Worm (Caenorhabditis elegans) whole organism, L4 larva: ENCODE results near the gene F21C10.7.

ENCODE experiments used
- Y75B8A.6 ChIP-seq: fragments of 200-800 bp; sonication (Bioruptor generic); IDR thresholded peaks from 2 replicates; pipeline ENCODE4 v1.3.6; 2022; ENCODE audit warnings: missing genetic modification reagents, missing genetic modification characterization, missing compliant biosample characterization
- ama-1 ChIP-seq: fragments of 150-350 bp; optimal IDR thresholded peaks from 2 replicates; lab custom pipeline; 2014; ENCODE audit warnings: inconsistent platforms, mixed read lengths
- lin-1 ChIP-seq: fragments of 200-800 bp; sonication (Bioruptor generic); IDR thresholded peaks from 2 replicates; pipeline ENCODE4 v1.3.6; 2022; ENCODE audit warnings: missing genetic modification reagents, missing genetic modification characterization, missing compliant biosample characterization
- lin-13 ChIP-seq: fragments of 150-350 bp; optimal IDR thresholded peaks from 2 replicates; lab custom pipeline; 2014; ENCODE audit warnings: missing biosample characterization, missing genetic modification reagents, missing genetic modification characterization
- lir-3 ChIP-seq: sonication (generic microtip); optimal IDR thresholded peaks from 2 replicates; lab custom pipeline; 2016; ENCODE audit warnings: mild to moderate bottlenecking, missing genetic modification characterization, missing compliant biosample characterization
- mdl-1 ChIP-seq, 2 experiments: fragments of 150-350 bp in 1 of 2; sonication (generic microtip) in 1 of 2; optimal IDR thresholded peaks; 2 replicates each; lab custom pipeline; 2014 to 2017; ENCODE audit warnings: missing biosample characterization in 2 of 2, missing genetic modification characterization in 2 of 2
- nhr-76 ChIP-seq: fragments of 150-350 bp; optimal IDR thresholded peaks from 2 replicates; lab custom pipeline; 2014; ENCODE audit warnings: missing biosample characterization, missing genetic modification characterization
- pha-4 ChIP-seq, 2 experiments: fragments of 150-350 bp in 1 of 2; fragments of 200-800 bp in 1 of 2; sonication (Bioruptor generic) in 1 of 2; IDR thresholded peaks in 1 of 2; optimal IDR thresholded peaks in 1 of 2; 2 replicates each; pipeline versions ENCODE4 v1.3.6 to Lab custom; 2014 to 2022; ENCODE audit warnings: missing genetic modification characterization in 2 of 2, missing genetic modification reagents in 2 of 2, missing biosample characterization in 1 of 2, missing compliant biosample characterization in 1 of 2
- pqm-1 ChIP-seq: sonication (generic microtip); optimal IDR thresholded peaks from 2 replicates; lab custom pipeline; 2017; ENCODE audit warnings: missing biosample characterization, missing genetic modification characterization
- saeg-2 ChIP-seq: fragments of 200-800 bp; sonication (Bioruptor generic); IDR thresholded peaks from 2 replicates; pipeline ENCODE4 v1.3.6; 2022; ENCODE audit warnings: missing genetic modification reagents, missing genetic modification characterization, missing compliant biosample characterization
- skn-1 ChIP-seq: fragments of 150-350 bp; optimal IDR thresholded peaks from 2 replicates; lab custom pipeline; 2014; ENCODE audit warnings: missing biosample characterization, missing genetic modification characterization
- snpc-4 ChIP-seq: fragments of 150-350 bp; optimal IDR thresholded peaks from 2 replicates; lab custom pipeline; 2014; ENCODE audit warnings: missing biosample characterization, missing genetic modification characterization
- ztf-11 ChIP-seq: fragments of 150-350 bp; optimal IDR thresholded peaks from 2 replicates; lab custom pipeline; 2014; ENCODE audit warnings: missing biosample characterization, missing genetic modification characterization

DNA sequence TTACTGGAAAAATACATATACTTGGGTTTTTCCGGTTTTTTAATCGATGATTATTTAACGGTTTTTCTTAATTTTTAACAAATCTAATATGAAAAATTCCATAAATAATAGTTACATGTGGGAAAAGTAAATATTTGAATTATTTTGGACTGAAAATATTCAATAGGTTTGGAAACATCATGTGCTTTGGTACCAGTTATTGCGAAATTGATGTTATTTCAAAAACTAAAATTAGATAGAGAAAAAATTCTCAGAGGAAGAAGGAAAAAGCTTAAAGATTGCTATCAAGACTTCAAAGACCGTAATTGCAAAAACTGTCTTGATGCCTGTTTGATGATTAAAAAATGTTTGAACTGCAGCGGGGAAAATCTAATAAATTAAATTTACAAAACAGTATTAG, 47.6 kb upstream of the F21C10.7 start:
- TF ChIP-seq ama-1 (lab: Kevin White, UChicago) (no peak), lin-1 (GFP tag; lab: Robert Waterston, UW) (no peak), Y75B8A.6 (GFP tag; lab: Robert Waterston, UW) (no peak), mdl-1 (tag; optimal IDR thresholded peaks at IDR 0.05; lab: Kevin White, UChicago) (no peak), saeg-2 (no peak), pha-4 (GFP tag; IDR thresholded peaks at IDR 0.05; lab: Robert Waterston, UW) (no peak), pha-4 (tag; optimal IDR thresholded peaks at IDR 0.05; lab: Kevin White, UChicago) (no peak), lin-13 (GFP tag; lab: Kevin White, UChicago) (no peak), ztf-11 (no peak), pqm-1 (tag; lab: Kevin White, UChicago) (no peak), lir-3 (tag; lab: Kevin White, UChicago) (no peak), snpc-4 (no peak), nhr-76 (tag; lab: Kevin White, UChicago) (no peak), skn-1 (tag; lab: Kevin White, UChicago) (no peak)
